Worm (Caenorhabditis elegans) whole organism, L4 larva: ENCODE measurements around the gene C27A2.7.

Experiments
- F10B5.3 ChIP-seq: sonication (generic microtip); optimal IDR thresholded peaks from 2 replicates; lab custom pipeline; 2016; ENCODE audit warnings: mild to moderate bottlenecking, missing genetic modification characterization, missing compliant biosample characterization
- F37D6.2 ChIP-seq: sonication (generic microtip); optimal IDR thresholded peaks from 2 replicates; lab custom pipeline; 2016; ENCODE audit warnings: mild to moderate bottlenecking, missing genetic modification characterization, missing compliant biosample characterization
- F44E2.7 ChIP-seq: fragments of 200-800 bp; sonication (Bioruptor generic); IDR thresholded peaks from 2 replicates; pipeline ENCODE4 v2.1.2; 2022; ENCODE audit warnings: missing genetic modification characterization, missing compliant biosample characterization
- T20F7.1 ChIP-seq: fragments of 200-800 bp; sonication (Bioruptor generic); optimal IDR thresholded peaks from 2 replicates; lab custom pipeline; 2018; ENCODE audit warnings: mild to moderate bottlenecking, missing genetic modification characterization, missing compliant biosample characterization
- Y5F2A.4 ChIP-seq: fragments of 200-800 bp; sonication (Bioruptor generic); optimal IDR thresholded peaks from 2 replicates; lab custom pipeline; 2018; ENCODE audit warnings: mild to moderate bottlenecking, missing genetic modification characterization, missing compliant biosample characterization
- Y75B8A.6 ChIP-seq: fragments of 200-800 bp; sonication (Bioruptor generic); IDR thresholded peaks from 2 replicates; pipeline ENCODE4 v1.3.6; 2022; ENCODE audit warnings: missing genetic modification reagents, missing genetic modification characterization, missing compliant biosample characterization
- ZK546.5 ChIP-seq, 2 experiments: sonication (generic microtip); optimal IDR thresholded peaks; 2 replicates each; lab custom pipeline; 2017; ENCODE audit warnings: missing biosample characterization in 2 of 2, missing genetic modification characterization in 2 of 2
- aly-2 ChIP-seq: sonication (generic microtip); optimal IDR thresholded peaks from 2 replicates; lab custom pipeline; 2018; ENCODE audit warnings: missing biosample characterization, missing genetic modification characterization
- arid-1 ChIP-seq: fragments of 200-800 bp; sonication (Bioruptor generic); conservative IDR thresholded peaks from 2 replicates; pipeline ENCODE4 v1.3.6; 2022; ENCODE audit warnings: missing genetic modification reagents, missing genetic modification characterization, missing compliant biosample characterization
- ceh-82 ChIP-seq: sonication (generic microtip); optimal IDR thresholded peaks from 2 replicates; lab custom pipeline; 2017; ENCODE audit warnings: missing biosample characterization, missing genetic modification characterization
- cey-2 ChIP-seq: sonication (generic microtip); optimal IDR thresholded peaks from 3 replicates; lab custom pipeline; 2017; ENCODE audit warnings: missing genetic modification characterization, mild to moderate bottlenecking, missing compliant biosample characterization, antibody characterized with exemption, borderline replicate concordance; ENCODE audit not compliant: insufficient read depth
- daf-12 ChIP-seq: fragments of 150-350 bp; optimal IDR thresholded peaks from 2 replicates; lab custom pipeline; 2014; ENCODE audit warnings: missing biosample characterization, missing genetic modification reagents, missing genetic modification characterization
- daf-19 ChIP-seq: fragments of 200-800 bp; sonication (Bioruptor generic); conservative IDR thresholded peaks from 2 replicates; pipeline ENCODE4 v1.3.6; 2022; ENCODE audit warnings: missing genetic modification characterization, missing compliant biosample characterization
- daf-8 ChIP-seq: fragments of 200-800 bp; sonication (Bioruptor generic); IDR thresholded peaks from 2 replicates; pipeline ENCODE4 v1.3.6; 2022; ENCODE audit warnings: missing genetic modification characterization, missing compliant biosample characterization
- dmd-6 ChIP-seq: fragments of 200-800 bp; sonication (Bioruptor generic); IDR thresholded peaks from 2 replicates; pipeline ENCODE4 v1.3.6; 2022; ENCODE audit warnings: missing genetic modification reagents, missing genetic modification characterization, missing compliant biosample characterization
- dmd-9 ChIP-seq: fragments of 200-800 bp; sonication (Bioruptor generic); IDR thresholded peaks from 2 replicates; pipeline ENCODE4 v1.3.6; 2022; ENCODE audit warnings: missing genetic modification reagents, missing genetic modification characterization, missing compliant biosample characterization
- dpl-1 ChIP-seq: fragments of 150-350 bp; optimal IDR thresholded peaks from 2 replicates; lab custom pipeline; 2014; ENCODE audit warnings: missing biosample characterization, missing genetic modification reagents, missing genetic modification characterization
- duxl-1 ChIP-seq: sonication (generic microtip); optimal IDR thresholded peaks from 2 replicates; lab custom pipeline; 2016; ENCODE audit warnings: mild to moderate bottlenecking, missing genetic modification characterization, moderate library complexity, missing compliant biosample characterization; ENCODE audit not compliant: poor library complexity
- fkh-10 ChIP-seq: fragments of 150-350 bp; optimal IDR thresholded peaks from 2 replicates; lab custom pipeline; 2014; ENCODE audit warnings: missing biosample characterization, missing genetic modification reagents, missing genetic modification characterization
- fos-1 ChIP-seq: fragments of 150-350 bp; optimal IDR thresholded peaks from 2 replicates; lab custom pipeline; 2014; ENCODE audit warnings: missing biosample characterization, missing genetic modification characterization
- hif-1 ChIP-seq, 2 experiments: sonication (generic microtip); optimal IDR thresholded peaks; 2 replicates each; lab custom pipeline; 2016 to 2017; ENCODE audit warnings: missing compliant biosample characterization in 2 of 2, missing genetic modification characterization in 2 of 2, missing genetic modification reagents in 2 of 2, missing genotype in 2 of 2, mild to moderate bottlenecking in 1 of 2
- hmg-1.1 ChIP-seq: fragments of 200-800 bp; sonication (Bioruptor generic); IDR thresholded peaks from 2 replicates; pipeline ENCODE4 v1.3.6; 2022; ENCODE audit warnings: missing genetic modification reagents, missing genetic modification characterization, missing compliant biosample characterization
- lin-1 ChIP-seq: fragments of 200-800 bp; sonication (Bioruptor generic); IDR thresholded peaks from 2 replicates; pipeline ENCODE4 v1.3.6; 2022; ENCODE audit warnings: missing genetic modification reagents, missing genetic modification characterization, missing compliant biosample characterization
- lin-15B ChIP-seq: fragments of 150-350 bp; sonication (generic microtip); optimal IDR thresholded peaks from 3 replicates; lab custom pipeline; 2014; ENCODE audit warnings: missing biosample characterization, missing genetic modification characterization
- lin-29 ChIP-seq: fragments of 200-800 bp; sonication (Bioruptor generic); IDR thresholded peaks from 2 replicates; pipeline ENCODE4 v1.3.6; 2022; ENCODE audit warnings: missing genetic modification reagents, missing genetic modification characterization, missing compliant biosample characterization
- lin-38 ChIP-seq: fragments of 200-800 bp; sonication (Bioruptor generic); IDR thresholded peaks from 2 replicates; pipeline ENCODE4 v1.3.6; 2022; ENCODE audit warnings: missing genetic modification reagents, missing genetic modification characterization, missing compliant biosample characterization
- mdt-29 ChIP-seq: fragments of 200-800 bp; sonication (Bioruptor generic); IDR thresholded peaks from 2 replicates; pipeline ENCODE4 v1.3.6; 2022; ENCODE audit warnings: missing genetic modification reagents, missing genetic modification characterization, missing compliant biosample characterization
- mes-2 ChIP-seq: sonication (generic microtip); optimal IDR thresholded peaks from 2 replicates; lab custom pipeline; 2016; ENCODE audit warnings: missing genotype, mild to moderate bottlenecking, missing genetic modification characterization, missing compliant biosample characterization; ENCODE audit not compliant: poor library complexity, severe bottlenecking
- mxl-2 ChIP-seq: fragments of 200-800 bp; sonication (Bioruptor generic); conservative IDR thresholded peaks from 2 replicates; pipeline ENCODE4 v1.3.6; 2022; ENCODE audit warnings: missing genetic modification reagents, missing genetic modification characterization, missing compliant biosample characterization
- nhr-10 ChIP-seq: fragments of 150-350 bp; optimal IDR thresholded peaks from 2 replicates; lab custom pipeline; 2014; ENCODE audit warnings: missing biosample characterization, missing genetic modification characterization
- nhr-102 ChIP-seq: sonication (generic microtip); optimal IDR thresholded peaks from 2 replicates; lab custom pipeline; 2016; ENCODE audit warnings: mild to moderate bottlenecking, missing genetic modification characterization, moderate library complexity, missing compliant biosample characterization
- nhr-11 ChIP-seq: fragments of 150-350 bp; optimal IDR thresholded peaks from 2 replicates; lab custom pipeline; 2014; ENCODE audit warnings: missing biosample characterization, missing genetic modification characterization
- nhr-28 ChIP-seq: fragments of 150-350 bp; optimal IDR thresholded peaks from 2 replicates; lab custom pipeline; 2014; ENCODE audit warnings: missing biosample characterization, missing genetic modification characterization
- nhr-42 ChIP-seq: fragments of 200-800 bp; sonication (Bioruptor generic); IDR thresholded peaks from 2 replicates; pipeline ENCODE4 v1.3.6; 2022; ENCODE audit warnings: missing genetic modification characterization, missing compliant biosample characterization
- nhr-48 ChIP-seq: sonication (generic microtip); optimal IDR thresholded peaks from 2 replicates; lab custom pipeline; 2016; ENCODE audit warnings: mild to moderate bottlenecking, missing genetic modification characterization, missing compliant biosample characterization
- nhr-76 ChIP-seq: fragments of 150-350 bp; optimal IDR thresholded peaks from 2 replicates; lab custom pipeline; 2014; ENCODE audit warnings: missing biosample characterization, missing genetic modification characterization
- nhr-77 ChIP-seq: fragments of 150-350 bp; optimal IDR thresholded peaks from 2 replicates; lab custom pipeline; 2014; ENCODE audit warnings: missing biosample characterization, missing genetic modification characterization
- pha-4 ChIP-seq, 2 experiments: fragments of 150-350 bp in 1 of 2; fragments of 200-800 bp in 1 of 2; sonication (Bioruptor generic) in 1 of 2; IDR thresholded peaks in 1 of 2; optimal IDR thresholded peaks in 1 of 2; 2 replicates each; pipeline versions ENCODE4 v1.3.6 to Lab custom; 2014 to 2022; ENCODE audit warnings: missing genetic modification characterization in 2 of 2, missing genetic modification reagents in 2 of 2, missing biosample characterization in 1 of 2, missing compliant biosample characterization in 1 of 2
- php-3 ChIP-seq: fragments of 200-800 bp; sonication (Bioruptor generic); IDR thresholded peaks from 2 replicates; pipeline ENCODE4 v1.3.6; 2022; ENCODE audit warnings: missing genetic modification reagents, missing genetic modification characterization, missing compliant biosample characterization
- pqm-1 ChIP-seq: sonication (generic microtip); optimal IDR thresholded peaks from 2 replicates; lab custom pipeline; 2017; ENCODE audit warnings: missing biosample characterization, missing genetic modification characterization
- sdz-12 ChIP-seq: fragments of 200-800 bp; sonication (Bioruptor generic); optimal IDR thresholded peaks from 2 replicates; lab custom pipeline; 2018; ENCODE audit warnings: mild to moderate bottlenecking, missing genetic modification characterization, missing compliant biosample characterization
- snpc-4 ChIP-seq: fragments of 150-350 bp; optimal IDR thresholded peaks from 2 replicates; lab custom pipeline; 2014; ENCODE audit warnings: missing biosample characterization, missing genetic modification characterization
- tra-1 ChIP-seq: fragments of 200-800 bp; sonication (Bioruptor generic); IDR thresholded peaks from 2 replicates; pipeline ENCODE4 v1.3.6; 2022; ENCODE audit warnings: missing genetic modification reagents, missing genetic modification characterization, missing compliant biosample characterization
- unc-39 ChIP-seq: sonication (generic microtip); optimal IDR thresholded peaks from 2 replicates; lab custom pipeline; 2017; ENCODE audit warnings: missing biosample characterization, missing genetic modification characterization
- vab-7 ChIP-seq: fragments of 200-800 bp; sonication (Bioruptor generic); IDR thresholded peaks from 2 replicates; pipeline ENCODE4 v1.3.6; 2022; ENCODE audit warnings: missing genetic modification reagents, missing genetic modification characterization, missing compliant biosample characterization
- zfp-2 ChIP-seq: sonication (generic microtip); optimal IDR thresholded peaks from 2 replicates; lab custom pipeline; 2016; ENCODE audit warnings: mild to moderate bottlenecking, missing genetic modification characterization, missing compliant biosample characterization
- zfp-3 ChIP-seq: fragments of 200-800 bp; sonication (Bioruptor generic); conservative IDR thresholded peaks from 2 replicates; pipeline ENCODE4 v1.3.6; 2022; ENCODE audit warnings: missing genetic modification reagents, missing genetic modification characterization, missing compliant biosample characterization
- zip-11 ChIP-seq: fragments of 200-800 bp; sonication (Bioruptor generic); IDR thresholded peaks from 2 replicates; pipeline ENCODE4 v1.3.6; 2022; ENCODE audit warnings: missing genetic modification characterization, missing compliant biosample characterization
- zip-2 ChIP-seq: fragments of 150-350 bp; optimal IDR thresholded peaks from 2 replicates; lab custom pipeline; 2014; ENCODE audit warnings: missing biosample characterization, missing genetic modification characterization
- ztf-11 ChIP-seq: fragments of 150-350 bp; optimal IDR thresholded peaks from 2 replicates; lab custom pipeline; 2014; ENCODE audit warnings: missing biosample characterization, missing genetic modification characterization
- ztf-7 ChIP-seq: fragments of 150-350 bp; optimal IDR thresholded peaks from 2 replicates; lab custom pipeline; 2014; ENCODE audit warnings: missing biosample characterization, missing genetic modification characterization

C27A2.7 gene

DNA sequence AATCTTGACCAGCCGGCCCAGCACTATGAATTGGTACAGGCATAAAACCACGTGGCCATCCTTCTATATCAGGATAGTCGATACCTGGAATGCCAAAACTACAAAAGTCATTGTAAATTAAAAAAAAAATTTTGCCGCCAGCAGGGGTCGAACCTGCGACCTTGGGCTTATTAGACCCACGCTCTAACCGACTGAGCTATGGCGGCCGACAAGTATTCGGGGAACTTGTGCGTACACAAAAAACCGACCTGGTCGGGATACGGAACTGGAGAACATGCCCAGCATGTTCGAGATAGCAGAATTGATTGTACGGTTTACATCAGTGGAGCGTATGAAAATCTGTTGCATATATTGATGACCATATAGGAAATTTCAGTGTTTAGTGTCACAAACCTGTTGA, 13.8 kb downstream of the C27A2.7 start (continued):
- 0 out of 2 replicates have a peak, but pooled peaks have one; percentile 35 for TF ChIP-seq tra-1 (GFP tag; lab: Robert Waterston, UW)
- peak; percentile 56; the same call in 1 of the 2 replicates for TF ChIP-seq lin-1 (GFP tag; lab: Robert Waterston, UW)
- TF ChIP-seq mdt-29: peak; percentile 51; the same call in 1 of the 2 replicates
- TF ChIP-seq dmd-9 (GFP tag; lab: Robert Waterston, UW): peak; percentile 83
- no peak for TF ChIP-seq daf-8 (GFP tag; lab: Robert Waterston, UW)
- no peak for TF ChIP-seq cey-2 (tag; lab: Kevin White, UChicago)
- TF ChIP-seq Y5F2A.4: no peak
- peak; percentile 55 for TF ChIP-seq sdz-12 (GFP tag; lab: Kevin White, UChicago)
- TF ChIP-seq lin-29: peak; percentile 63
- TF ChIP-seq nhr-10 (tag; lab: Kevin White, UChicago): no peak
- peak; percentile 75 for TF ChIP-seq hmg-1.1 (GFP tag; lab: Robert Waterston, UW)
- no peak for TF ChIP-seq mxl-2
- TF ChIP-seq F37D6.2 (tag; lab: Kevin White, UChicago): peak; percentile 13
- no peak for TF ChIP-seq nhr-76 (tag; lab: Kevin White, UChicago)
- no peak for TF ChIP-seq unc-39 (tag; lab: Kevin White, UChicago)
- peak; percentile 34 for TF ChIP-seq nhr-48 (tag; lab: Kevin White, UChicago)
- no peak for TF ChIP-seq ceh-82
- peak; percentile 61 for TF ChIP-seq vab-7 (GFP tag; lab: Robert Waterston, UW)
- no peak for TF ChIP-seq F44E2.7 (GFP tag; lab: Robert Waterston, UW)
- TF ChIP-seq zfp-3 (GFP tag; lab: Robert Waterston, UW): peak; percentile 60; the same call in 1 of the 2 replicates
- peak; percentile 89 for TF ChIP-seq lin-38 (GFP tag; lab: Robert Waterston, UW)
- TF ChIP-seq F10B5.3 (tag; lab: Kevin White, UChicago): peak; percentile 63
- TF ChIP-seq nhr-42 (GFP tag; lab: Robert Waterston, UW): peak; percentile 72; the same call in 1 of the 2 replicates
- TF ChIP-seq zfp-2 (tag; lab: Kevin White, UChicago): no peak
- TF ChIP-seq T20F7.1 (GFP tag; lab: Kevin White, UChicago): peak; percentile 48
- peak; percentile 93 for TF ChIP-seq snpc-4
- no peak for TF ChIP-seq fkh-10 (GFP tag; lab: Kevin White, UChicago)
- TF ChIP-seq Y75B8A.6 (GFP tag; lab: Robert Waterston, UW): 0 out of 2 replicates have a peak, but pooled peaks have one; percentile 11
- no peak for TF ChIP-seq ZK546.5 (tag; optimal IDR thresholded peaks at IDR 0.05; lab: Kevin White, UChicago)
- no peak for TF ChIP-seq fos-1
- no peak for TF ChIP-seq nhr-11 (tag; lab: Kevin White, UChicago)
- no peak for TF ChIP-seq pqm-1 (tag; lab: Kevin White, UChicago)
- no peak for TF ChIP-seq php-3
- TF ChIP-seq aly-2 (tag; lab: Kevin White, UChicago): no peak
- TF ChIP-seq pha-4 (GFP tag; IDR thresholded peaks at IDR 0.05; lab: Robert Waterston, UW): peak; percentile 74; the same call in 1 of the 2 replicates
- no peak for TF ChIP-seq pha-4 (tag; optimal IDR thresholded peaks at IDR 0.05; lab: Kevin White, UChicago)
- TF ChIP-seq daf-12 (tag; lab: Kevin White, UChicago): no peak
- peak; percentile 73 for TF ChIP-seq dmd-6 (GFP tag; lab: Robert Waterston, UW)
- peak; percentile 83 for TF ChIP-seq arid-1 (GFP tag; lab: Robert Waterston, UW)
- peak; percentile 76 for TF ChIP-seq duxl-1 (tag; lab: Kevin White, UChicago)
- TF ChIP-seq ztf-7: no peak
- peak; percentile 60 for TF ChIP-seq nhr-102
- TF ChIP-seq nhr-28: peak; percentile 38
- peak; percentile 83 for TF ChIP-seq daf-19
- peak; percentile 54 for TF ChIP-seq dpl-1 (GFP tag; lab: Kevin White, UChicago)
- TF ChIP-seq lin-15B: no peak
- TF ChIP-seq ztf-11: no peak
- 0 out of 2 replicates have a peak, but pooled peaks have one; percentile 21 for TF ChIP-seq zip-11
- TF ChIP-seq nhr-77: no peak
- peak; percentile 12 to 14 for TF ChIP-seq hif-1 (tag; optimal IDR thresholded peaks at IDR 0.05; lab: Kevin White, UChicago)
- peak; percentile 85 for TF ChIP-seq mes-2 (tag; lab: Kevin White, UChicago)
- no peak for TF ChIP-seq zip-2 (tag; lab: Kevin White, UChicago)
